Worm (Caenorhabditis elegans): ENCODE measurements around the gene F56D3.1.

Gene F56D3.1

DNA sequence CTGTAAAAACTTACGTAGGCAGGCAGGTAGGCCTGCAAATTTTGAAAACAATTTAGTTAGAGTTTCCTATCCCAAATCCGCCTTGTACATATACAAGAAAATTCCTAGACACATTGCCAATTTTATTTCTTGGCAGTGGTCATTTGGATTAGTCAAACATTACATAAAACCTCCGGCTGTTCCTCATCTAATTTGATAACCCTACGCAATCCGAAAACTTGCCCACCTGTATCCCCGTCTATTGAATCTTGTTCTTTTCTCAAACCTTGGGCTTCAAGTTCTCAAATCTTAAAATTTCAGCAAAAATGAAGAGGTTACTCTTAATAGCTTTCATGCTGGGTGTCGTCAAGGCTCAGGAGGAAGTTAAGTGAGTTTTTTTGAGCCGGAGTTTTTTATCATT is at the start of gene F56D3.1:
Gene F56D3.1, plus strand, starts transcription at position 301 of the 400 bp plus-strand sequence.
- TF ChIP-seq ceh-36 (tag; optimal IDR thresholded peaks at IDR 0.05): no peak
- TF ChIP-seq scrt-1 (GFP tag; IDR thresholded peaks at IDR 0.05): no peak
- no peak for TF ChIP-seq ceh-13 (GFP tag; optimal IDR thresholded peaks at IDR 0.05)
- TF ChIP-seq tra-4 (tag; optimal IDR thresholded peaks at IDR 0.05): no peak
- no peak for TF ChIP-seq hmbx-1 (tag; optimal IDR thresholded peaks at IDR 0.05)
- TF ChIP-seq B0310.2 (tag; optimal IDR thresholded peaks at IDR 0.05): no peak
- no peak for TF ChIP-seq hmg-4 (GFP tag; optimal IDR thresholded peaks at IDR 0.05)
- no peak for TF ChIP-seq F13C5.2 (tag; optimal IDR thresholded peaks at IDR 0.05)
- TF ChIP-seq pes-1 (GFP tag; IDR thresholded peaks at IDR 0.05): no peak
- no peak for TF ChIP-seq ets-7 (tag; optimal IDR thresholded peaks at IDR 0.05)
- TF ChIP-seq flt-1 (GFP tag; IDR thresholded peaks at IDR 0.05): no peak
- no peak for TF ChIP-seq tbx-37 (GFP tag; conservative IDR thresholded peaks at IDR 0.05)
- no peak for TF ChIP-seq ama-1 (optimal IDR thresholded peaks at IDR 0.05)
- TF ChIP-seq tbx-11 (GFP tag; IDR thresholded peaks at IDR 0.05): no peak
- TF ChIP-seq hnd-1 (tag; optimal IDR thresholded peaks at IDR 0.05): no peak
- no peak for TF ChIP-seq aly-1 (tag; optimal IDR thresholded peaks at IDR 0.05)
- no peak for TF ChIP-seq sea-1 (GFP tag; conservative IDR thresholded peaks at IDR 0.05)

ce11 chrII:4098759-4099158 is 47.4 kb upstream of the F56D3.1 start:
- TF ChIP-seq B0310.2 (tag; optimal IDR thresholded peaks at IDR 0.05) (no peak), pes-1 (GFP tag; IDR thresholded peaks at IDR 0.05) (no peak), sea-1 (GFP tag; conservative IDR thresholded peaks at IDR 0.05) (no peak), F13C5.2 (tag; optimal IDR thresholded peaks at IDR 0.05) (no peak), ets-7 (tag; optimal IDR thresholded peaks at IDR 0.05) (no peak), hmbx-1 (tag; optimal IDR thresholded peaks at IDR 0.05) (no peak), ceh-13 (GFP tag; optimal IDR thresholded peaks at IDR 0.05) (no peak), hmg-4 (GFP tag; optimal IDR thresholded peaks at IDR 0.05) (no peak), ama-1 (optimal IDR thresholded peaks at IDR 0.05) (no peak), flt-1 (GFP tag; IDR thresholded peaks at IDR 0.05) (no peak), aly-1 (tag; optimal IDR thresholded peaks at IDR 0.05) (no peak), tbx-37 (GFP tag; conservative IDR thresholded peaks at IDR 0.05) (no peak), ceh-36 (tag; optimal IDR thresholded peaks at IDR 0.05) (no peak), tbx-11 (GFP tag; IDR thresholded peaks at IDR 0.05) (no peak), hnd-1 (tag; optimal IDR thresholded peaks at IDR 0.05) (no peak), tra-4 (tag; optimal IDR thresholded peaks at IDR 0.05) (no peak)

DNA sequence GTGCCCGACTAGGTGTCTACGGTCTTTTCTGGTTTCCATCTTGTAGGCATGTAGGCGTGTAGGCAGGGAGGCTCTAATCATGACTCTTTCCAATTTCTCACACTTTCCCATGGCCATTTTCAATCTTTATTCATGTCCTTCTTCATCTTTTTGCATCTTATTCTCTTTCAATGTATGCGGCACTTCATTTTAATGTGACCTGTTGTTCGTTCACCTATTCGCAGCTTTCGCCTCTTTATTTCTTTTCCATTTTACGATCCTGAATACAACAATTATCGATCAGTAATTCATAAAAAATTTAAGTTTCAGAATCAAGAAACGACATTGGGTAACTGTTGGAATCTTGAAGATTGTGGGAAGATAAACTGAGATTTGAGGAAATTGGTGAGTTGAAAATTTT is 45.7 kb upstream of the F56D3.1 start, which contains the start of gene rhgf-2:
Gene rhgf-2, plus strand, starts transcription at position 301 of the 400 bp plus-strand sequence.
- TF ChIP-seq B0310.2 (tag; optimal IDR thresholded peaks at IDR 0.05): no peak
- no peak for TF ChIP-seq sea-1 (GFP tag; conservative IDR thresholded peaks at IDR 0.05)
- no peak for TF ChIP-seq ets-7 (tag; optimal IDR thresholded peaks at IDR 0.05)
- TF ChIP-seq F13C5.2 (tag; optimal IDR thresholded peaks at IDR 0.05): no peak
- no peak for TF ChIP-seq hnd-1 (tag; optimal IDR thresholded peaks at IDR 0.05)
- TF ChIP-seq hmbx-1 (tag; optimal IDR thresholded peaks at IDR 0.05): no peak
- TF ChIP-seq tbx-11 (GFP tag; IDR thresholded peaks at IDR 0.05): no peak
- TF ChIP-seq hmg-4 (GFP tag; optimal IDR thresholded peaks at IDR 0.05): no peak
- TF ChIP-seq tra-4 (tag; optimal IDR thresholded peaks at IDR 0.05): no peak

ce11 chrII:4102723-4103122 is 43.4 kb upstream of the F56D3.1 start:
- no peak for TF ChIP-seq scrt-1 (GFP tag; IDR thresholded peaks at IDR 0.05)
- TF ChIP-seq tra-4 (tag; optimal IDR thresholded peaks at IDR 0.05): no peak
- no peak for TF ChIP-seq hmg-4 (GFP tag; optimal IDR thresholded peaks at IDR 0.05)
- no peak for TF ChIP-seq hmbx-1 (tag; optimal IDR thresholded peaks at IDR 0.05)
- TF ChIP-seq B0310.2 (tag; optimal IDR thresholded peaks at IDR 0.05): no peak
- no peak for TF ChIP-seq tbx-11 (GFP tag; IDR thresholded peaks at IDR 0.05)
- TF ChIP-seq pes-1 (GFP tag; IDR thresholded peaks at IDR 0.05): no peak
- TF ChIP-seq aly-1 (tag; optimal IDR thresholded peaks at IDR 0.05): no peak
- TF ChIP-seq ama-1 (optimal IDR thresholded peaks at IDR 0.05): no peak
- TF ChIP-seq ets-7 (tag; optimal IDR thresholded peaks at IDR 0.05): no peak
- TF ChIP-seq tbx-37 (GFP tag; conservative IDR thresholded peaks at IDR 0.05): no peak
- no peak for TF ChIP-seq ceh-36 (tag; optimal IDR thresholded peaks at IDR 0.05)
- TF ChIP-seq F13C5.2 (tag; optimal IDR thresholded peaks at IDR 0.05): no peak

DNA sequence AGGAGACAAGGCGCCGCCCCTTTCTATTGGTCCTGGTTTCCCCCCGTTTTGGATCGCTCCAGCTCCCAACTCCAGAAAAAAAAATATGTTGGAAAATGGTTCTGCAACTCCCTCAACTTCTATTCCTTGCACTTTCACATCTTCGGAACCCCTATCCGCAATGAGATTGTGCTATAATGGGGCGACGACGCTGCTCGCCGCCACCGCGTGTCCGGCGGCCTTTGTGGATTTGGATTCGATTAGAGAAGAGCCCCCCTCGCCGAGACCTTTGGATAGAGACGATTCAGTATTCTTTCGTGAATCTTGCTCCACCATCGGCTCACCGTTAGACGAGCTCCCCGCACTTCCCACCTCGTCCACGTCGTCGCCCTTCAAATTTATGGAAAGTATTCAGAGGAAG is 38.9 kb upstream of the F56D3.1 start:
- TF ChIP-seq hmg-4 (GFP tag; optimal IDR thresholded peaks at IDR 0.05) (no peak), tbx-37 (GFP tag; conservative IDR thresholded peaks at IDR 0.05) (no peak), aly-1 (tag; optimal IDR thresholded peaks at IDR 0.05) (no peak), ceh-13 (GFP tag; optimal IDR thresholded peaks at IDR 0.05) (no peak), flt-1 (GFP tag; IDR thresholded peaks at IDR 0.05) (no peak), B0310.2 (tag; optimal IDR thresholded peaks at IDR 0.05) (no peak), ama-1 (optimal IDR thresholded peaks at IDR 0.05) (no peak), ceh-36 (tag; optimal IDR thresholded peaks at IDR 0.05) (no peak)

- TF ChIP-seq tra-4 (tag; optimal IDR thresholded peaks at IDR 0.05): no peak
- TF ChIP-seq tbx-37 (GFP tag; conservative IDR thresholded peaks at IDR 0.05): no peak
- no peak for TF ChIP-seq hmg-4 (GFP tag; optimal IDR thresholded peaks at IDR 0.05)
- no peak for TF ChIP-seq ceh-13 (GFP tag; optimal IDR thresholded peaks at IDR 0.05)
Measured at ce11 chrII:4118508-4118907, 27.6 kb upstream of the F56D3.1 start.

DNA sequence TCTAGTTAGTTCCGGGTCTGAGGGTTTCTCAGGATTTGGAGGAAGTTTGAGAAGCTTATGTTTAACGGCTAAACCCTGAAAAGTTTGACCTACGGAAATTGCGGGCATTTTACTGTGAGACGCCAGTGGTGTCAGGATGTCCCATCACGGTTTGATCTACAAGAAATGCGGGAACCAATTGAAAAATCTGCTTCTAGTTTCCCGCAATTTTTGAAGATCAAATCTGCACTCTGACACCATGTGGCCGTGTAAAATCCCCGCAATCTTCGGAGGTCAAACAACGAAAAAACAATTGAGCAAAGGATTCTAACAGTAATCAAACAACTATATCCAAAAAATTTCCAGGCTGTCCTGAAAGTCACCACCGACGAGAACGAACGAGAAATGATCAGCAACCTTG is 23.2 kb upstream of the F56D3.1 start:
- no peak for TF ChIP-seq aly-1 (tag; optimal IDR thresholded peaks at IDR 0.05)
- no peak for TF ChIP-seq ceh-13 (GFP tag; optimal IDR thresholded peaks at IDR 0.05)
- no peak for TF ChIP-seq sea-1 (GFP tag; conservative IDR thresholded peaks at IDR 0.05)
- TF ChIP-seq scrt-1 (GFP tag; IDR thresholded peaks at IDR 0.05): no peak
- TF ChIP-seq tbx-37 (GFP tag; conservative IDR thresholded peaks at IDR 0.05): no peak
- no peak for TF ChIP-seq ets-7 (tag; optimal IDR thresholded peaks at IDR 0.05)
- no peak for TF ChIP-seq B0310.2 (tag; optimal IDR thresholded peaks at IDR 0.05)
- no peak for TF ChIP-seq ama-1 (optimal IDR thresholded peaks at IDR 0.05)
- no peak for TF ChIP-seq tbx-11 (GFP tag; IDR thresholded peaks at IDR 0.05)
- no peak for TF ChIP-seq F13C5.2 (tag; optimal IDR thresholded peaks at IDR 0.05)
- no peak for TF ChIP-seq hnd-1 (tag; optimal IDR thresholded peaks at IDR 0.05)

ce11 chrII:4125239-4125638 is 20.9 kb upstream of the F56D3.1 start:
- no peak for TF ChIP-seq pes-1 (GFP tag; IDR thresholded peaks at IDR 0.05)
- TF ChIP-seq hmg-4 (GFP tag; optimal IDR thresholded peaks at IDR 0.05): no peak
- TF ChIP-seq hmbx-1 (tag; optimal IDR thresholded peaks at IDR 0.05): no peak
- no peak for TF ChIP-seq scrt-1 (GFP tag; IDR thresholded peaks at IDR 0.05)
- no peak for TF ChIP-seq hnd-1 (tag; optimal IDR thresholded peaks at IDR 0.05)
- TF ChIP-seq ceh-36 (tag; optimal IDR thresholded peaks at IDR 0.05): no peak
- TF ChIP-seq tbx-37 (GFP tag; conservative IDR thresholded peaks at IDR 0.05): no peak
- no peak for TF ChIP-seq aly-1 (tag; optimal IDR thresholded peaks at IDR 0.05)
- no peak for TF ChIP-seq tbx-11 (GFP tag; IDR thresholded peaks at IDR 0.05)
